Worm (Caenorhabditis elegans) whole organism, young adult: ENCODE data around the gene B0462.5.

Source experiments
- B0019.2 ChIP-seq: fragments of 200-800 bp; sonication (Bioruptor generic); conservative IDR thresholded peaks from 2 replicates; pipeline ENCODE4 v1.3.6; 2022; ENCODE audit warnings: missing genetic modification reagents, missing genetic modification characterization, missing compliant biosample characterization
- C06A6.2 ChIP-seq: fragments of 200-800 bp; sonication (Bioruptor generic); conservative IDR thresholded peaks from 2 replicates; pipeline ENCODE4 v1.3.6; 2022; ENCODE audit warnings: missing genetic modification characterization, missing compliant biosample characterization
- F37B4.10 ChIP-seq: fragments of 200-800 bp; sonication (Bioruptor generic); IDR thresholded peaks from 2 replicates; pipeline ENCODE4 v1.3.6; 2022; ENCODE audit warnings: missing genetic modification characterization, missing compliant biosample characterization
- F39B2.1 ChIP-seq: fragments of 200-800 bp; sonication (Bioruptor generic); IDR thresholded peaks from 2 replicates; pipeline ENCODE4 v1.3.6; 2022; ENCODE audit warnings: missing genetic modification reagents, missing genetic modification characterization, missing compliant biosample characterization
- F49E8.2 ChIP-seq: sonication (generic microtip); optimal IDR thresholded peaks from 3 replicates; lab custom pipeline; 2017; ENCODE audit warnings: missing genetic modification characterization, mild to moderate bottlenecking, missing compliant biosample characterization, antibody characterized with exemption, moderate library complexity; ENCODE audit not compliant: insufficient read depth
- F52B5.7 ChIP-seq: sonication (generic microtip); optimal IDR thresholded peaks from 2 replicates; lab custom pipeline; 2016; ENCODE audit warnings: mild to moderate bottlenecking, missing genetic modification characterization, missing compliant biosample characterization
- F57C9.4 ChIP-seq: sonication (generic microtip); optimal IDR thresholded peaks from 2 replicates; lab custom pipeline; 2017; ENCODE audit warnings: mild to moderate bottlenecking, missing genetic modification characterization, missing compliant biosample characterization
- K12H6.12 ChIP-seq: fragments of 200-800 bp; sonication (Bioruptor generic); optimal IDR thresholded peaks from 2 replicates; lab custom pipeline; 2018; ENCODE audit warnings: mild to moderate bottlenecking, missing genetic modification characterization, missing compliant biosample characterization
- T26A5.8 ChIP-seq: sonication (generic microtip); optimal IDR thresholded peaks from 2 replicates; lab custom pipeline; 2016; ENCODE audit warnings: missing genetic modification characterization, missing compliant biosample characterization
- Y53F4B.3 ChIP-seq: fragments of 200-800 bp; sonication (Bioruptor generic); IDR thresholded peaks from 2 replicates; pipeline ENCODE4 v1.3.6; 2022; ENCODE audit warnings: missing genetic modification reagents, missing genetic modification characterization, missing compliant biosample characterization
- Y67H2A.10 ChIP-seq: fragments of 200-800 bp; sonication (Bioruptor generic); conservative IDR thresholded peaks from 2 replicates; pipeline ENCODE4 v1.3.6; 2022; ENCODE audit warnings: missing genetic modification reagents, missing genetic modification characterization, missing compliant biosample characterization
- aptf-3 ChIP-seq: fragments of 200-800 bp; sonication (Bioruptor generic); IDR thresholded peaks from 2 replicates; pipeline ENCODE4 v1.3.6; 2022; ENCODE audit warnings: missing genetic modification characterization, missing compliant biosample characterization
- bed-2 ChIP-seq: fragments of 200-800 bp; sonication (Bioruptor generic); IDR thresholded peaks from 2 replicates; pipeline ENCODE4 v1.3.6; 2022; ENCODE audit warnings: missing genetic modification reagents, missing genetic modification characterization, missing compliant biosample characterization
- ceh-40 ChIP-seq: fragments of 200-800 bp; sonication (Bioruptor generic); IDR thresholded peaks from 2 replicates; pipeline ENCODE4 v1.3.6; 2022; ENCODE audit warnings: missing genetic modification characterization, missing compliant biosample characterization
- dox-1 ChIP-seq: fragments of 200-800 bp; sonication (Bioruptor generic); IDR thresholded peaks from 2 replicates; pipeline ENCODE4 v1.3.6; 2022; ENCODE audit warnings: missing genetic modification reagents, missing genetic modification characterization, missing compliant biosample characterization
- efl-1 ChIP-seq: fragments of 150-350 bp; optimal IDR thresholded peaks from 2 replicates; lab custom pipeline; 2014; ENCODE audit warnings: missing biosample characterization, missing genetic modification reagents, missing genetic modification characterization
- egl-18 ChIP-seq: fragments of 200-800 bp; sonication (Bioruptor generic); IDR thresholded peaks from 2 replicates; pipeline ENCODE4 v1.3.6; 2022; ENCODE audit warnings: missing genetic modification reagents, missing genetic modification characterization, missing compliant biosample characterization
- egrh-3 ChIP-seq: fragments of 200-800 bp; sonication (Bioruptor generic); IDR thresholded peaks from 2 replicates; pipeline ENCODE4 v1.3.6; 2022; ENCODE audit warnings: missing genetic modification reagents, missing genetic modification characterization, missing compliant biosample characterization
- ekl-4 ChIP-seq: fragments of 200-800 bp; sonication (Bioruptor generic); IDR thresholded peaks from 2 replicates; pipeline ENCODE4 v1.3.6; 2022; ENCODE audit warnings: missing genetic modification reagents, missing genetic modification characterization, missing compliant biosample characterization
- him-1 ChIP-seq: sonication (generic microtip); optimal IDR thresholded peaks from 2 replicates; lab custom pipeline; 2016; ENCODE audit warnings: missing genotype, missing genetic modification reagents, missing genetic modification characterization, missing compliant biosample characterization
- hlh-26 ChIP-seq: fragments of 200-800 bp; sonication (Bioruptor generic); conservative IDR thresholded peaks from 2 replicates; pipeline ENCODE4 v1.3.6; 2022; ENCODE audit warnings: missing genetic modification reagents, missing genetic modification characterization, missing compliant biosample characterization
- hmg-1.2 ChIP-seq: fragments of 200-800 bp; sonication (Bioruptor generic); IDR thresholded peaks from 2 replicates; pipeline ENCODE4 v1.3.6; 2022; ENCODE audit warnings: missing genetic modification reagents, missing genetic modification characterization, missing compliant biosample characterization
- hmg-20 ChIP-seq: fragments of 200-800 bp; sonication (Bioruptor generic); IDR thresholded peaks from 2 replicates; pipeline ENCODE4 v1.3.6; 2022; ENCODE audit warnings: missing genetic modification reagents, missing genetic modification characterization, missing compliant biosample characterization
- lag-1 ChIP-seq: fragments of 200-800 bp; sonication (Bioruptor generic); IDR thresholded peaks from 2 replicates; pipeline ENCODE4 v1.3.6; 2022; ENCODE audit warnings: missing genetic modification reagents, missing genetic modification characterization, missing compliant biosample characterization
- let-607 ChIP-seq, 2 experiments: fragments of 200-800 bp in 1 of 2; sonication (Bioruptor generic) in 1 of 2; sonication (generic microtip) in 1 of 2; optimal IDR thresholded peaks; 2 replicates each; lab custom pipeline; 2016 to 2018; ENCODE audit warnings: mild to moderate bottlenecking in 2 of 2, missing compliant biosample characterization in 2 of 2, missing genetic modification characterization in 2 of 2, moderate library complexity in 2 of 2, missing genotype in 1 of 2
- lin-40 ChIP-seq: sonication (generic microtip); optimal IDR thresholded peaks from 2 replicates; lab custom pipeline; 2016; ENCODE audit warnings: missing genetic modification characterization, mild to moderate bottlenecking, missing compliant biosample characterization, missing genotype, missing genetic modification reagents
- lin-54 ChIP-seq: fragments of 200-800 bp; sonication (Bioruptor generic); optimal IDR thresholded peaks from 2 replicates; lab custom pipeline; 2018; ENCODE audit warnings: mild to moderate bottlenecking, missing genetic modification characterization, missing compliant biosample characterization
- lsy-27 ChIP-seq: sonication (generic microtip); optimal IDR thresholded peaks from 2 replicates; lab custom pipeline; 2017; ENCODE audit warnings: missing genetic modification characterization, mild to moderate bottlenecking, missing compliant biosample characterization, antibody characterized with exemption, missing genotype, borderline replicate concordance; ENCODE audit not compliant: insufficient read depth
- mel-28 ChIP-seq: sonication (generic microtip); optimal IDR thresholded peaks from 2 replicates; lab custom pipeline; 2016; ENCODE audit warnings: borderline replicate concordance, mild to moderate bottlenecking, missing genetic modification characterization, missing compliant biosample characterization
- nfya-1 ChIP-seq: sonication (generic microtip); optimal IDR thresholded peaks from 2 replicates; lab custom pipeline; 2017; ENCODE audit warnings: antibody characterized with exemption, missing compliant biosample characterization, missing genetic modification characterization, borderline replicate concordance; ENCODE audit not compliant: insufficient read depth
- nfya-2 ChIP-seq: fragments of 200-800 bp; sonication (Bioruptor generic); IDR thresholded peaks from 2 replicates; pipeline ENCODE4 v1.3.6; 2022; ENCODE audit warnings: missing genetic modification reagents, missing genetic modification characterization, missing compliant biosample characterization
- nfyb-1 ChIP-seq: fragments of 200-800 bp; sonication (Bioruptor generic); IDR thresholded peaks from 2 replicates; pipeline ENCODE4 v1.3.6; 2022; ENCODE audit warnings: missing genetic modification reagents, missing genetic modification characterization, missing compliant biosample characterization
- nhr-80 ChIP-seq: sonication (generic microtip); optimal IDR thresholded peaks from 2 replicates; lab custom pipeline; 2016; ENCODE audit warnings: missing genetic modification characterization, missing compliant biosample characterization
- rpc-1 ChIP-seq, 2 experiments: fragments of 150-350 bp in 1 of 2; sonication (generic microtip) in 1 of 2; optimal IDR thresholded peaks; 2 replicates each; lab custom pipeline; 2014 to 2018; ENCODE audit warnings: missing biosample characterization in 1 of 2, missing genetic modification characterization in 1 of 2, missing genetic modification reagents in 1 of 2, missing genotype in 1 of 2
- sdz-38 ChIP-seq: sonication (generic microtip); optimal IDR thresholded peaks from 2 replicates; lab custom pipeline; 2016; ENCODE audit warnings: missing genotype, missing genetic modification characterization, missing compliant biosample characterization
- snpc-1.1 ChIP-seq: sonication (generic microtip); optimal IDR thresholded peaks from 2 replicates; lab custom pipeline; 2017; ENCODE audit warnings: missing genetic modification characterization, mild to moderate bottlenecking, missing compliant biosample characterization, antibody characterized with exemption, moderate library complexity, missing genotype, missing genetic modification reagents; ENCODE audit not compliant: insufficient read depth
- snpc-3.4 ChIP-seq: sonication (generic microtip); optimal IDR thresholded peaks from 2 replicates; lab custom pipeline; 2017; ENCODE audit warnings: missing genetic modification characterization, mild to moderate bottlenecking, missing compliant biosample characterization, antibody characterized with exemption, moderate library complexity, missing genotype, missing genetic modification reagents
- snpc-4 ChIP-seq, 5 experiments: fragments of 150-350 bp in 1 of 5; sonication (generic microtip) in 4 of 5; optimal IDR thresholded peaks; 2 replicates each; lab custom pipeline; 2014 to 2018; ENCODE audit warnings: missing genetic modification characterization in 5 of 5, missing biosample characterization in 3 of 5, antibody characterized with exemption in 2 of 5, mild to moderate bottlenecking in 2 of 5, missing compliant biosample characterization in 2 of 5, missing genotype in 2 of 5, moderate library complexity in 2 of 5, missing genetic modification reagents in 1 of 5
- sptf-2 ChIP-seq: fragments of 200-800 bp; sonication (Bioruptor generic); optimal IDR thresholded peaks from 2 replicates; lab custom pipeline; 2018; ENCODE audit warnings: mild to moderate bottlenecking, missing genetic modification characterization, missing compliant biosample characterization
- tlf-1 ChIP-seq: fragments of 200-800 bp; sonication (Bioruptor generic); optimal IDR thresholded peaks from 2 replicates; lab custom pipeline; 2018; ENCODE audit warnings: mild to moderate bottlenecking, missing genetic modification characterization, missing compliant biosample characterization
- ztf-22 ChIP-seq: fragments of 200-800 bp; sonication (Bioruptor generic); optimal IDR thresholded peaks from 2 replicates; lab custom pipeline; 2018; ENCODE audit warnings: mild to moderate bottlenecking, missing genetic modification characterization, moderate library complexity, missing compliant biosample characterization

Gene B0462.5

DNA sequence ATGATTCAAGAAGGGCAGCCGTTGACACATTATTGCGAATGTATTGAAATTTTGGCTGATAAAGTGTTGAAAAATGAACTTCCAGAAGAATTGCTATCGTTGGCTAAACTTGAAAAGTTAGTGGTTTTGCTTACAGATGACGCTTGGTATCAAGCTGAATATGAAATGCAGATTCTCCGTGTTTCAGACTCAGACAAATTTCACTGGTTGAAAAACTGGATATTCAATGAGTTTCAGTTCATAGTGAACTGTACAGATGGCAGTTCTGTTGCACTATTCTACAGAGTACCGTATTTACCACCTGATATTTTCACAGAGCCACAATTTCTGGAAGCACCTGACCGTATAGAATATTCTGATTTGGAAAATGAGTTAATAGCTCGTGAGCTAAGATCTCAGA, 23.8 kb downstream of the B0462.5 start:
- no peak for TF ChIP-seq nfya-1 (tag; lab: Kevin White, UChicago)
- no peak for TF ChIP-seq F49E8.2 (tag; lab: Kevin White, UChicago)
- TF ChIP-seq C06A6.2: no peak
- TF ChIP-seq bed-2 (GFP tag; lab: Robert Waterston, UW): no peak
- TF ChIP-seq F37B4.10 (GFP tag; lab: Robert Waterston, UW): no peak
- TF ChIP-seq lag-1: no peak
- TF ChIP-seq hmg-1.2 (GFP tag; lab: Robert Waterston, UW): no peak
- TF ChIP-seq lin-40 (tag; lab: Kevin White, UChicago): no peak
- TF ChIP-seq dox-1: no peak
- no peak for TF ChIP-seq egl-18 (GFP tag; lab: Robert Waterston, UW)
- no peak for TF ChIP-seq snpc-3.4 (tag; lab: Kevin White, UChicago)
- TF ChIP-seq snpc-4 (GFP tag; optimal IDR thresholded peaks at IDR 0.05; lab: Kevin White, UChicago): no peak
- TF ChIP-seq snpc-4 (tag; optimal IDR thresholded peaks at IDR 0.05; lab: Kevin White, UChicago): no peak
- TF ChIP-seq egrh-3: no peak

- TF ChIP-seq sptf-2 (GFP tag; lab: Kevin White, UChicago) (no peak), lin-40 (tag; lab: Kevin White, UChicago) (no peak), ekl-4 (GFP tag; lab: Robert Waterston, UW) (no peak), nfya-2 (GFP tag; lab: Robert Waterston, UW) (no peak), aptf-3 (GFP tag; lab: Robert Waterston, UW) (no peak), ztf-22 (GFP tag; lab: Kevin White, UChicago) (no peak), F52B5.7 (tag; lab: Kevin White, UChicago) (no peak), him-1 (no peak), nhr-80 (tag; lab: Kevin White, UChicago) (no peak), hmg-20 (GFP tag; lab: Robert Waterston, UW) (no peak), T26A5.8 (tag; lab: Kevin White, UChicago) (no peak), K12H6.12 (no peak), sdz-38 (tag; lab: Kevin White, UChicago) (no peak), F57C9.4 (tag; lab: Kevin White, UChicago) (no peak)
- TF ChIP-seq, all 124 proteins: peak for 0
Observed at ce11 chrV:18298506-18298905, 24.6 kb downstream of the B0462.5 start, which contains the start of gene Y51A2A.5. Y51A2A.5 (plus strand) TSS chrV:18298806.

- no peak for TF ChIP-seq him-1
- no peak for TF ChIP-seq let-607 (tag; optimal IDR thresholded peaks at IDR 0.05; lab: Kevin White, UChicago)
- TF ChIP-seq lin-54: no peak
- TF ChIP-seq efl-1 (GFP tag; lab: Kevin White, UChicago): no peak
- no peak for TF ChIP-seq snpc-1.1 (tag; lab: Kevin White, UChicago)
- TF ChIP-seq Y67H2A.10 (GFP tag; lab: Robert Waterston, UW): no peak
Observed at ce11 chrV:18292295-18292694, 30.8 kb downstream of the B0462.5 start, which contains the start of gene Y51A2A.12. Y51A2A.12 (plus strand) TSS chrV:18292595.

ce11 chrV:18290642-18291041, 32.5 kb downstream of the B0462.5 start, which contains the start of gene Y51A2A.4:
Y51A2A.4 (plus strand) TSS chrV:18290942.
- TF ChIP-seq nfyb-1 (GFP tag; lab: Robert Waterston, UW) (no peak), mel-28 (no peak), ztf-22 (GFP tag; lab: Kevin White, UChicago) (no peak), efl-1 (GFP tag; lab: Kevin White, UChicago) (no peak), sptf-2 (GFP tag; lab: Kevin White, UChicago) (no peak), Y53F4B.3 (no peak), snpc-3.4 (tag; lab: Kevin White, UChicago) (no peak), ceh-40 (GFP tag; lab: Robert Waterston, UW) (no peak), F39B2.1 (GFP tag; lab: Robert Waterston, UW) (no peak), F57C9.4 (tag; lab: Kevin White, UChicago) (no peak), lsy-27 (tag; lab: Kevin White, UChicago) (no peak), B0019.2 (GFP tag; lab: Robert Waterston, UW) (no peak), hlh-26 (no peak), tlf-1 (no peak), rpc-1 (optimal IDR thresholded peaks at IDR 0.05; lab: Kevin White, UChicago) (no peak), rpc-1 (tag; optimal IDR thresholded peaks at IDR 0.05; lab: Kevin White, UChicago) (no peak)
